Worm (Caenorhabditis elegans): Measurements from ENCODE around the gene faah-1.

DNA sequence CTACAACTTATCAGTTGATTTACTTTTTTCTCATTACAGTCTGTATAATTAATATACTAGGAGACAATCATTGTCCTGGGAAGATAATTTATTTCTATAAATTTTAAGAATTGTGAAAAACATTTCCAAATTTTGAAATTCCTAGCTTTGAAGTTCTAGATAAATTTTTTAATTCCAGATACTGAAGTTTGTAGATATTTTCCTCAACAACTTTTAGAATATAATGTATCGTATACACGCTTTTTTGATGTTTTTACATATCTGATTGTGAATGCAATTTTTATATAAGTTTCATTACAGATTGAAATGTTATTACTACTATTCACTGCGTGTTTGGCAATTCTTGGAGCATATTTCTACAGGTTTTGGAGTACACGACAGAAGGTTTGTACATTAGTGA, 7.0 kb upstream of the faah-1 start, which contains the start of gene faah-2:
- TF ChIP-seq mep-1 (tag; optimal IDR thresholded peaks at IDR 0.05), result no peak
- TF ChIP-seq nhr-12 (tag; optimal IDR thresholded peaks at IDR 0.05), result no peak
- no peak for TF ChIP-seq ces-1 (GFP tag; optimal IDR thresholded peaks at IDR 0.05)
- TF ChIP-seq snpc-4 (tag; optimal IDR thresholded peaks at IDR 0.05), result no peak
- TF ChIP-seq nhr-237 (tag; optimal IDR thresholded peaks at IDR 0.05), result no peak
- TF ChIP-seq unc-62 (GFP tag; optimal IDR thresholded peaks at IDR 0.05), result no peak
- no peak for TF ChIP-seq cnd-1 (tag; optimal IDR thresholded peaks at IDR 0.05)
- TF ChIP-seq unc-120 (tag; optimal IDR thresholded peaks at IDR 0.05; ENCODE audit: poor library complexity, severe bottlenecking), result no peak
- no peak for TF ChIP-seq elt-1 (tag; optimal IDR thresholded peaks at IDR 0.05; ENCODE audit: borderline replicate concordance, insufficient read depth)
- TF ChIP-seq elt-3 (tag; optimal IDR thresholded peaks at IDR 0.05), result no peak
- no peak for TF ChIP-seq pha-4 (tag; optimal IDR thresholded peaks at IDR 0.05)
- TF ChIP-seq unc-39 (tag; optimal IDR thresholded peaks at IDR 0.05), result no peak

Data from whole organism, mixed stage, embryonic.